Fruit fly (Drosophila melanogaster) whole organism: ENCODE results near the gene strat.

Experiments used
- EcR ChIP-seq, 2 experiments: fragments of >200 bp; optimal IDR thresholded peaks; 2 replicates each; lab custom pipeline; 2017; ENCODE audit warnings: missing biosample characterization in 2 of 2, missing genetic modification characterization in 2 of 2, missing genetic modification reagents in 2 of 2
- usp ChIP-seq: fragments of >200 bp; optimal IDR thresholded peaks from 2 replicates; lab custom pipeline; 2017; ENCODE audit warnings: missing biosample characterization, missing genetic modification characterization, mixed read lengths

dm6 chr2L:8294043-8294442, 26.1 kb upstream of the strat start:
- TF ChIP-seq usp (GFP tag; lab: Kevin White, UChicago) (no peak), EcR (GFP tag; optimal IDR thresholded peaks at IDR 0.05; lab: Kevin White, UChicago) (no peak)
